Fruit fly (Drosophila melanogaster) whole organism, wandering third instar larva: Measurements from ENCODE around the gene AGO2.

Source experiments
- Abd-B ChIP-seq: fragments of >200 bp; optimal IDR thresholded peaks from 2 replicates; lab custom pipeline; 2017; ENCODE audit warnings: missing biosample characterization, missing genetic modification characterization
- CG32264 ChIP-seq: fragments of 200-800 bp; sonication (Bioruptor generic); optimal IDR thresholded peaks from 2 replicates; lab custom pipeline; 2016; ENCODE audit warnings: missing biosample characterization, missing genetic modification characterization
- CG9705 ChIP-seq: fragments of 200-800 bp; sonication (Bioruptor generic); optimal IDR thresholded peaks from 2 replicates; lab custom pipeline; 2018; ENCODE audit warnings: missing biosample characterization, mild to moderate bottlenecking, missing genetic modification characterization
- CrebA ChIP-seq: fragments of 200-800 bp; sonication (Bioruptor generic); optimal IDR thresholded peaks from 2 replicates; lab custom pipeline; 2016; ENCODE audit warnings: missing biosample characterization, mild to moderate bottlenecking, missing genetic modification characterization, borderline replicate concordance
- Dfd ChIP-seq: fragments of >200 bp; optimal IDR thresholded peaks from 2 replicates; lab custom pipeline; 2017; ENCODE audit warnings: missing biosample characterization, missing genetic modification characterization
- Dif ChIP-seq: fragments of 200-275, 200-300 bp; sonication (Bioruptor generic); optimal IDR thresholded peaks from 2 replicates; lab custom pipeline; 2018; ENCODE audit warnings: missing biosample characterization, missing genetic modification characterization; ENCODE audit not compliant: partially characterized antibody
- GATAd ChIP-seq: sonication (Bioruptor generic); optimal IDR thresholded peaks from 2 replicates; lab custom pipeline; 2016; ENCODE audit warnings: missing biosample characterization, missing genetic modification characterization
- HLH106 ChIP-seq: fragments of 200-800 bp; optimal IDR thresholded peaks from 3 replicates; lab custom pipeline; 2019; ENCODE audit warnings: missing biosample characterization, mild to moderate bottlenecking, missing genetic modification characterization, moderate library complexity
- Hnf4 ChIP-seq: fragments of 200-800 bp; sonication (Bioruptor generic); optimal IDR thresholded peaks from 2 replicates; lab custom pipeline; 2016; ENCODE audit warnings: missing biosample characterization, mild to moderate bottlenecking, missing genetic modification characterization
- Hr78 ChIP-seq: fragments of >200 bp; optimal IDR thresholded peaks from 2 replicates; lab custom pipeline; 2017; ENCODE audit warnings: missing biosample characterization, missing genetic modification characterization
- Hr83 ChIP-seq: fragments of 200-300 bp; sonication (Bioruptor generic); optimal IDR thresholded peaks from 2 replicates; lab custom pipeline; 2016; ENCODE audit warnings: missing biosample characterization, mild to moderate bottlenecking, missing genetic modification characterization, moderate library complexity; ENCODE audit not compliant: poor library complexity, severe bottlenecking
- Jra ChIP-seq: sonication (Bioruptor generic); optimal IDR thresholded peaks from 2 replicates; lab custom pipeline; 2016; ENCODE audit warnings: missing biosample characterization, missing genetic modification characterization
- Mio ChIP-seq: sonication (Bioruptor generic); optimal IDR thresholded peaks from 2 replicates; lab custom pipeline; 2016; ENCODE audit warnings: missing biosample characterization, missing genetic modification characterization
- Myc ChIP-seq: fragments of >200 bp; optimal IDR thresholded peaks from 2 replicates; lab custom pipeline; 2017
- N ChIP-seq: fragments of >200 bp; optimal IDR thresholded peaks from 2 replicates; lab custom pipeline; 2018; ENCODE audit warnings: missing biosample characterization, missing external identifiers, missing genetic modification characterization
- OdsH ChIP-seq: fragments of 200-800 bp; sonication (Bioruptor generic); optimal IDR thresholded peaks from 2 replicates; lab custom pipeline; 2016; ENCODE audit warnings: missing biosample characterization, mild to moderate bottlenecking, missing genetic modification characterization
- Rel ChIP-seq, 2 experiments: fragments of 200-800 bp; sonication (Bioruptor generic) in 1 of 2; optimal IDR thresholded peaks; 2 replicates in 1 of 2; 3 replicates in 1 of 2; lab custom pipeline; 2016 to 2019; ENCODE audit warnings: mild to moderate bottlenecking in 2 of 2, missing biosample characterization in 2 of 2, missing genetic modification characterization in 2 of 2, moderate library complexity in 1 of 2
- Sp1 ChIP-seq: fragments of 200-800 bp; sonication (Bioruptor generic); optimal IDR thresholded peaks from 3 replicates; lab custom pipeline; 2019; ENCODE audit warnings: missing biosample characterization, mild to moderate bottlenecking, missing genetic modification characterization, moderate library complexity
- Vsx2 ChIP-seq: fragments of 200-300, 225-300 bp; sonication (Bioruptor generic); optimal IDR thresholded peaks from 2 replicates; lab custom pipeline; 2018; ENCODE audit warnings: missing biosample characterization, missing genetic modification characterization; ENCODE audit not compliant: partially characterized antibody
- br ChIP-seq: fragments of 200-800 bp; sonication (Bioruptor generic); optimal IDR thresholded peaks from 2 replicates; lab custom pipeline; 2016; ENCODE audit warnings: missing biosample characterization, missing genetic modification characterization
- brk ChIP-seq: fragments of 200-800 bp; sonication (Bioruptor generic); optimal IDR thresholded peaks from 2 replicates; lab custom pipeline; 2016; ENCODE audit warnings: missing biosample characterization, mild to moderate bottlenecking, missing genetic modification characterization
- dl ChIP-seq, 2 experiments: fragments of 175-275, 200-275 bp in 1 of 2; fragments of 200-275 bp in 1 of 2; sonication (Bioruptor generic); optimal IDR thresholded peaks; lab custom pipeline; 2018; ENCODE audit warnings: mild to moderate bottlenecking in 2 of 2, missing biosample characterization in 2 of 2, missing genetic modification characterization in 2 of 2, moderate library complexity in 2 of 2; ENCODE audit not compliant: partially characterized antibody in 2 of 2, insufficient read depth in 1 of 2
- dmrt93B ChIP-seq: fragments of 200-800 bp; sonication (Bioruptor generic); optimal IDR thresholded peaks from 2 replicates; lab custom pipeline; 2018; ENCODE audit warnings: missing biosample characterization, mild to moderate bottlenecking, missing genetic modification characterization
- dsf ChIP-seq: sonication (Bioruptor generic); optimal IDR thresholded peaks from 2 replicates; lab custom pipeline; 2016; ENCODE audit warnings: missing biosample characterization, missing genetic modification characterization, borderline replicate concordance
- ey ChIP-seq: fragments of 200-800 bp; sonication (Bioruptor generic); optimal IDR thresholded peaks from 2 replicates; lab custom pipeline; 2016; ENCODE audit warnings: missing biosample characterization, missing genetic modification characterization
- foxo ChIP-seq, 2 experiments: fragments of 200-800 bp; sonication (Bioruptor generic); optimal IDR thresholded peaks; 2 replicates in 1 of 2; 3 replicates in 1 of 2; lab custom pipeline; 2016 to 2017; ENCODE audit warnings: missing biosample characterization in 2 of 2, missing genetic modification characterization in 2 of 2
- fru ChIP-seq: fragments of 200-800 bp; sonication (Bioruptor generic); optimal IDR thresholded peaks from 3 replicates; lab custom pipeline; 2016; ENCODE audit warnings: missing biosample characterization, mild to moderate bottlenecking, missing genetic modification characterization
- h ChIP-seq: fragments of 200-800 bp; sonication (Bioruptor generic); optimal IDR thresholded peaks from 3 replicates; lab custom pipeline; 2016; ENCODE audit warnings: missing biosample characterization, mild to moderate bottlenecking, missing genetic modification characterization
- jim ChIP-seq: fragments of 175-275, 200-325 bp; sonication (Bioruptor generic); optimal IDR thresholded peaks from 2 replicates; lab custom pipeline; 2016; ENCODE audit warnings: missing biosample characterization, mild to moderate bottlenecking, missing genetic modification characterization
- lola ChIP-seq: fragments of >200 bp; optimal IDR thresholded peaks from 2 replicates; lab custom pipeline; 2017; ENCODE audit warnings: missing biosample characterization, missing genetic modification characterization
- pan ChIP-seq: fragments of >200 bp; optimal IDR thresholded peaks from 2 replicates; lab custom pipeline; 2017
- psq ChIP-seq: fragments of 200-800 bp; sonication (Bioruptor generic); optimal IDR thresholded peaks from 3 replicates; lab custom pipeline; 2017; ENCODE audit warnings: missing biosample characterization, mild to moderate bottlenecking, missing genetic modification characterization, moderate library complexity
- rgr ChIP-seq: fragments of 200-800 bp; sonication (Bioruptor generic); optimal IDR thresholded peaks from 3 replicates; lab custom pipeline; 2016; ENCODE audit warnings: missing biosample characterization, mild to moderate bottlenecking, missing genetic modification characterization
- sage ChIP-seq: fragments of 200-800 bp; sonication (Bioruptor generic); optimal IDR thresholded peaks from 2 replicates; lab custom pipeline; 2016; ENCODE audit warnings: missing biosample characterization, mild to moderate bottlenecking, missing genetic modification characterization
- sv ChIP-seq: fragments of 200-800 bp; sonication (Bioruptor generic); optimal IDR thresholded peaks from 3 replicates; lab custom pipeline; 2016; ENCODE audit warnings: missing biosample characterization, missing genetic modification characterization
- tai ChIP-seq: sonication (Bioruptor generic); optimal IDR thresholded peaks from 2 replicates; lab custom pipeline; 2016; ENCODE audit warnings: missing biosample characterization, missing genetic modification characterization
- usp ChIP-seq: fragments of >200 bp; optimal IDR thresholded peaks from 2 replicates; lab custom pipeline; 2017; ENCODE audit warnings: missing biosample characterization, missing genetic modification characterization
- woc ChIP-seq: sonication (Bioruptor generic); optimal IDR thresholded peaks from 2 replicates; lab custom pipeline; 2016; ENCODE audit warnings: missing biosample characterization, mild to moderate bottlenecking, missing genetic modification characterization

AGO2 gene

dm6 chr3L:15562727-15563057, 8.8 kb downstream of the AGO2 start:
- TF ChIP-seq CrebA (GFP tag; lab: Kevin White, UChicago) (no peak), Rel (GFP tag; optimal IDR thresholded peaks at IDR 0.05; lab: Kevin White, UChicago) (no peak), Rel (tag; optimal IDR thresholded peaks at IDR 0.05; lab: Kevin White, UChicago) (peak; percentile 45)

DNA sequence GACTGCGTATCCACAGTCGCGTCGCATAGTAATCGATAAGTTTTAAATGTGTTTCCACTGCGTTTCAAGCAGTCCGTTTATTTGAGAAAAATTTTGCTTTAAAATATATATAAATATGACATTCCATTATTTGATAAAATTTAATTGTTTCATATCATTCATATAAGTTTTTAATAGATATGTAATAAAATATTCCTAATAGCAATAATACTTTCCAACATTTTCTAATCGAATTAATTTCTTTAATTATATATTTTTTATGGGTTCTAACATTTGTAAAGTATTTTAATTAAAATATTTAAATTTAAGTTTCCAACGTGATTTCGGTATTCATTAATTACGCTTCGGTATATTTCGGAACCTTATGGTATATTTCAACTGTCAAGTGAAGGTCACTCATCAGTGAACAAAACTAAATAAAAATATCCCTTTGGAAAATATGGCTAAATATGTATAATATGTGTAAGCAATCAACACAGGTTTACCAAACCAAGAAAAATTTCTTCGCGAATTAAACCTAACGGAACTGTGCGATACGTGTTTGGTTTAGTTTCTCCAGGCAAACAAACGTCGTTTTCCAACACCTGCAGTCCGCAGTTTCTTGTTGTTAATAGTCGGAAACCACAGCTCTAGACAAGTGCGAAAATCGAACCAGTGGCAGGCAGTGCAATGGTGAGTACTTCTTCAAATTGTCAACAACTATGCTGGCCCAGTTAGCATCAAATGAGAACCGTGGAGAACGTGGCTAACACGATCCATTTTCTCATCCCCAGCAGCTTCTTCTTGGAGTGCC, 9.3 kb downstream of the AGO2 start, which contains the start of the genes CG7739 and SCCRO:
TSS of gene CG7739 (minus strand) at position 8 of the 793 bp plus-strand sequence.
TSS of gene SCCRO (plus strand) at position 370 of the 793 bp plus-strand sequence.
- no peak for TF ChIP-seq Jra (GFP tag; lab: Kevin White, UChicago)
- TF ChIP-seq usp (GFP tag; lab: Kevin White, UChicago) = no peak
- TF ChIP-seq Dif (GFP tag; lab: Kevin White, UChicago) = no peak
- no peak for TF ChIP-seq Mio (GFP tag; lab: Kevin White, UChicago)
- no peak for TF ChIP-seq tai (GFP tag; lab: Kevin White, UChicago)
- TF ChIP-seq br (GFP tag; lab: Kevin White, UChicago) = peak; percentile 30
- no peak for TF ChIP-seq Rel (GFP tag; optimal IDR thresholded peaks at IDR 0.05; lab: Kevin White, UChicago)
- TF ChIP-seq Rel (tag; optimal IDR thresholded peaks at IDR 0.05; lab: Kevin White, UChicago) = peak; percentile 22
- no peak for TF ChIP-seq CG32264
- peak in 1 of 2 experiments; percentile 62 for TF ChIP-seq foxo (GFP tag; optimal IDR thresholded peaks at IDR 0.05; lab: Kevin White, UChicago)
- TF ChIP-seq Hnf4 = peak; percentile 69
- TF ChIP-seq lola (GFP tag; lab: Kevin White, UChicago) = no peak
- peak; percentile 45 for TF ChIP-seq jim (GFP tag; lab: Kevin White, UChicago)
- peak; percentile 41 for TF ChIP-seq Sp1 (GFP tag; lab: Kevin White, UChicago)
- TF ChIP-seq Hr83 (GFP tag; lab: Kevin White, UChicago) = peak; percentile 90
- TF ChIP-seq psq (GFP tag; lab: Kevin White, UChicago) = peak; percentile 38
- peak; percentile 70 for TF ChIP-seq HLH106 (tag; lab: Kevin White, UChicago)
- TF ChIP-seq Hr78 (GFP tag; lab: Kevin White, UChicago) = no peak
- TF ChIP-seq rgr (GFP tag; lab: Kevin White, UChicago) = peak; percentile 65
- TF ChIP-seq Dfd (GFP tag; lab: Kevin White, UChicago) = no peak
- no peak for TF ChIP-seq CrebA (GFP tag; lab: Kevin White, UChicago)
- TF ChIP-seq N (GFP tag; lab: Kevin White, UChicago) = no peak
- peak; percentile 3 for TF ChIP-seq fru (GFP tag; lab: Kevin White, UChicago)
- TF ChIP-seq dsf = peak; percentile 11
- no peak for TF ChIP-seq ey (GFP tag; lab: Kevin White, UChicago)
- no peak for TF ChIP-seq woc
- TF ChIP-seq OdsH (GFP tag; lab: Kevin White, UChicago) = peak; percentile 22
- no peak for TF ChIP-seq sage
- TF ChIP-seq pan = no peak
- TF ChIP-seq h (GFP tag; lab: Kevin White, UChicago) = peak; percentile 26
- TF ChIP-seq sv (GFP tag; lab: Kevin White, UChicago) = no peak
- no peak for TF ChIP-seq GATAd
- peak; percentile 11 for TF ChIP-seq CG9705 (GFP tag; lab: Kevin White, UChicago)
- no peak for TF ChIP-seq dmrt93B
- no peak for TF ChIP-seq dl (GFP tag; optimal IDR thresholded peaks at IDR 0.05; lab: Kevin White, UChicago; ENCODE audit: insufficient read depth in 1 of 2, partially characterized antibody in 2 of 2)
- TF ChIP-seq brk (GFP tag; lab: Kevin White, UChicago) = no peak
- TF ChIP-seq Vsx2 (GFP tag; lab: Kevin White, UChicago) = no peak
- TF ChIP-seq Myc (lab: Kevin White, UChicago) = no peak
- TF ChIP-seq Abd-B = no peak
